Worm (Caenorhabditis elegans) whole organism, mixed stage, embryonic: ENCODE results near the gene srd-54.

Experiments used
- M03D4.4 ChIP-seq: sonication (generic microtip); optimal IDR thresholded peaks from 2 replicates; lab custom pipeline; 2017; ENCODE audit warnings: mild to moderate bottlenecking, missing genetic modification characterization, missing compliant biosample characterization
- bed-3 ChIP-seq: fragments of 200-800 bp; sonication (Bioruptor generic); optimal IDR thresholded peaks from 3 replicates; lab custom pipeline; 2018; ENCODE audit warnings: mild to moderate bottlenecking, missing genetic modification characterization, moderate library complexity, missing compliant biosample characterization
- blmp-1 ChIP-seq: fragments of 150-350 bp; optimal IDR thresholded peaks from 2 replicates; lab custom pipeline; 2014; ENCODE audit warnings: missing biosample characterization, missing genetic modification characterization
- ceh-39 ChIP-seq: fragments of 150-350 bp; optimal IDR thresholded peaks from 2 replicates; lab custom pipeline; 2014; ENCODE audit warnings: missing biosample characterization, missing genetic modification characterization
- ceh-43 ChIP-seq: fragments of 200-800 bp; sonication (Bioruptor generic); optimal IDR thresholded peaks from 2 replicates; lab custom pipeline; 2018; ENCODE audit warnings: mild to moderate bottlenecking, missing genetic modification characterization, moderate library complexity, missing compliant biosample characterization
- ces-1 ChIP-seq: fragments of 150-350 bp; optimal IDR thresholded peaks from 2 replicates; lab custom pipeline; 2014; ENCODE audit warnings: missing biosample characterization, missing genetic modification reagents, missing genetic modification characterization
- cnd-1 ChIP-seq: fragments of 200-800 bp; sonication (Bioruptor generic); optimal IDR thresholded peaks from 2 replicates; lab custom pipeline; 2018; ENCODE audit warnings: mild to moderate bottlenecking, missing genetic modification characterization, missing compliant biosample characterization
- drap-1 ChIP-seq: fragments of 200-800 bp; sonication (Bioruptor generic); optimal IDR thresholded peaks from 3 replicates; lab custom pipeline; 2018; ENCODE audit warnings: mild to moderate bottlenecking, missing genetic modification characterization, missing compliant biosample characterization
- elt-1 ChIP-seq: sonication (generic microtip); optimal IDR thresholded peaks from 2 replicates; lab custom pipeline; 2017; ENCODE audit warnings: missing genetic modification characterization, mild to moderate bottlenecking, missing compliant biosample characterization, antibody characterized with exemption, moderate library complexity, borderline replicate concordance; ENCODE audit not compliant: insufficient read depth
- flh-1 ChIP-seq: fragments of 200-800 bp; sonication (Bioruptor generic); optimal IDR thresholded peaks from 2 replicates; lab custom pipeline; 2018; ENCODE audit warnings: mild to moderate bottlenecking, missing genetic modification characterization, moderate library complexity, missing compliant biosample characterization
- ham-2 ChIP-seq: fragments of 200-800 bp; sonication (Bioruptor generic); optimal IDR thresholded peaks from 2 replicates; lab custom pipeline; 2018; ENCODE audit warnings: mild to moderate bottlenecking, missing genetic modification characterization, missing compliant biosample characterization
- hlh-1 ChIP-seq: fragments of 150-350 bp; optimal IDR thresholded peaks from 2 replicates; lab custom pipeline; 2014; ENCODE audit warnings: missing biosample characterization, missing genetic modification reagents, missing genetic modification characterization
- lin-13 ChIP-seq: fragments of 150-350 bp; optimal IDR thresholded peaks from 2 replicates; lab custom pipeline; 2014; ENCODE audit warnings: missing biosample characterization, missing genetic modification characterization
- lin-32 ChIP-seq: fragments of 200-800 bp; sonication (Bioruptor generic); optimal IDR thresholded peaks from 2 replicates; lab custom pipeline; 2018; ENCODE audit warnings: mild to moderate bottlenecking, missing genetic modification characterization, missing compliant biosample characterization
- mab-5 ChIP-seq: fragments of 150-350 bp; optimal IDR thresholded peaks from 2 replicates; lab custom pipeline; 2014; ENCODE audit warnings: missing biosample characterization, missing genetic modification characterization
- mep-1 ChIP-seq: fragments of 150-350 bp; optimal IDR thresholded peaks from 2 replicates; lab custom pipeline; 2017; ENCODE audit warnings: missing biosample characterization, missing genetic modification reagents, missing genetic modification characterization, inconsistent platforms
- mls-2 ChIP-seq: sonication (generic microtip); optimal IDR thresholded peaks from 2 replicates; lab custom pipeline; 2016; ENCODE audit warnings: mild to moderate bottlenecking, missing genetic modification characterization, moderate library complexity, missing compliant biosample characterization
- nhr-12 ChIP-seq: fragments of 150-350 bp; optimal IDR thresholded peaks from 2 replicates; lab custom pipeline; 2014; ENCODE audit warnings: missing biosample characterization, missing genetic modification characterization
- nhr-2 ChIP-seq: fragments of 150-350 bp; optimal IDR thresholded peaks from 2 replicates; lab custom pipeline; 2014; ENCODE audit warnings: missing biosample characterization, missing genetic modification characterization
- nhr-237 ChIP-seq: fragments of 150-350 bp; optimal IDR thresholded peaks from 2 replicates; lab custom pipeline; 2014; ENCODE audit warnings: missing biosample characterization, missing genetic modification characterization
- nhr-28 ChIP-seq: fragments of 150-350 bp; optimal IDR thresholded peaks from 2 replicates; lab custom pipeline; 2014; ENCODE audit warnings: missing biosample characterization, missing genetic modification characterization
- nhr-76 ChIP-seq: sonication (generic microtip); optimal IDR thresholded peaks from 2 replicates; lab custom pipeline; 2017; ENCODE audit warnings: missing biosample characterization, missing genetic modification characterization
- pha-4 ChIP-seq: fragments of 150-350 bp; optimal IDR thresholded peaks from 2 replicates; lab custom pipeline; 2018; ENCODE audit warnings: missing biosample characterization, missing genetic modification reagents, missing genetic modification characterization
- sem-2 ChIP-seq: fragments of 200-800 bp; sonication (Bioruptor generic); optimal IDR thresholded peaks from 2 replicates; lab custom pipeline; 2018; ENCODE audit warnings: mild to moderate bottlenecking, missing genetic modification characterization, missing compliant biosample characterization
- snpc-4 ChIP-seq: fragments of 150-350 bp; optimal IDR thresholded peaks from 2 replicates; lab custom pipeline; 2014; ENCODE audit warnings: missing biosample characterization, missing genetic modification characterization
- sptf-1 ChIP-seq: sonication (generic microtip); optimal IDR thresholded peaks from 2 replicates; lab custom pipeline; 2017; ENCODE audit warnings: mild to moderate bottlenecking, missing genetic modification characterization, moderate library complexity, missing compliant biosample characterization
- tbx-8 ChIP-seq: fragments of 200-800 bp; sonication (Bioruptor generic); optimal IDR thresholded peaks from 2 replicates; lab custom pipeline; 2018; ENCODE audit warnings: mild to moderate bottlenecking, missing genetic modification characterization, moderate library complexity, missing compliant biosample characterization
- unc-120 ChIP-seq: sonication (generic microtip); optimal IDR thresholded peaks from 2 replicates; lab custom pipeline; 2017; ENCODE audit warnings: missing genetic modification characterization, missing compliant biosample characterization; ENCODE audit not compliant: poor library complexity, severe bottlenecking
- zip-8 ChIP-seq: fragments of 150-350 bp; optimal IDR thresholded peaks from 2 replicates; lab custom pipeline; 2014; ENCODE audit warnings: missing biosample characterization, missing genetic modification characterization
- ztf-11 ChIP-seq: fragments of 150-350 bp; optimal IDR thresholded peaks from 2 replicates; lab custom pipeline; 2014; ENCODE audit warnings: missing biosample characterization, missing genetic modification characterization

srd-54 gene

DNA sequence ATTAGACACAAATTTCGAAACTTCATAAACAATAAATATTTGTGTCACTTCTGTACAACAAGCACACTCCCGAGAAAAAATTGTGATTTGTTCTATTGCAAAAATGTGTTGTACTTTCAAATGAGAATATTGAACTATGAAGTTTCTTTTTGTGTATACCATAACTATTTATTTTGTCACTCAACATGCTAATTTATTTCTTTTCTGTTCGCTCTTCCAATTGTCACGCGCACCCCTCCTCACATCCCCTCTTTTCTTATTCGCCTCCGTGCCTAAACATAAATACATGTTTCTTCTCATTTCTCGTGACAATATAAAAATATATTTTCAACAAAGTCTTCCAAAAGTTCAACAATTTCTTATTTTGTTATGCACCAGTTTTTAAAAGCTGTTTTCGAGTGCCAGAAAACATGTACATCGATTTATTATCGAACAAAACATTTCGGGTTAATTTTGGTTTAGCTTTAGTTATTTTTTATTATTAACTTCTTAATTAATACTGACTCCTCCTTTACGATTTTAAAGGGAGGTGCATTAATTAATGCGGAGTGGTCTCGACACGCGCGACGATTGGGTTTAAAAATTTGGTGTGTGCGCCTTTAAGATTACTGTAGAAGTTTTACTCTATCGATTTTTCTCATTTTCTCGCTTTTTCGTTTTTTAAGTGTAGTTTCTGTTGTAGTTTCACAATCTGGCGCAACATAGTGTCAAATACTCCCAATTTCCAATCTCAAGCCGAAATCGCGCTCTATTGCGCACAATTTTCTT, 38.3 kb upstream of the srd-54 start:
- TF ChIP-seq bed-3 (GFP tag; lab: Kevin White, UChicago): no peak
- TF ChIP-seq mls-2 (tag; lab: Kevin White, UChicago): no peak
- TF ChIP-seq lin-32 (GFP tag; lab: Kevin White, UChicago): no peak

DNA sequence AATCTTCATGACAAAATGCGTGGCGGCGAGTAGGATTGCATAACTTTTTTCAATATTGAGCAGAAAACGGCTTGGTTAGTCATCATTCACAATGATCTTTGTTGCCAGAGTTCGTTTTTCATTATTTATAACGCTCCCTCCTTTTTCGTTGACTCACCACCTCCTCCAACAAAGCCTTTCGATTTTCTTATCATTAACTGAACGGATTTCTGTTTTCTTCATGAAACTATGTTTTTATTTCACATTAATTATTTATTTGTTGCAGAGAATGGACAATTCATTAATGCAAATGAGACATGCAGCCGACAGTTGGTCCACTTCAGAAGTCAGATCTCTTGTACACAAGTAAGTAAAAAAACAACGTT, 37.8 kb upstream of the srd-54 start, which contains the start of gene bath-44:
Gene bath-44, plus strand, starts transcription at position 266 of the 365 bp plus-strand sequence.
- no peak for TF ChIP-seq mab-5 (tag; lab: Kevin White, UChicago)
- TF ChIP-seq nhr-76 (tag; lab: Kevin White, UChicago): no peak
- no peak for TF ChIP-seq bed-3 (GFP tag; lab: Kevin White, UChicago)
- TF ChIP-seq blmp-1 (tag; lab: Kevin White, UChicago): no peak
- no peak for TF ChIP-seq nhr-12 (tag; lab: Kevin White, UChicago)
- TF ChIP-seq sptf-1 (tag; lab: Kevin White, UChicago): no peak

DNA sequence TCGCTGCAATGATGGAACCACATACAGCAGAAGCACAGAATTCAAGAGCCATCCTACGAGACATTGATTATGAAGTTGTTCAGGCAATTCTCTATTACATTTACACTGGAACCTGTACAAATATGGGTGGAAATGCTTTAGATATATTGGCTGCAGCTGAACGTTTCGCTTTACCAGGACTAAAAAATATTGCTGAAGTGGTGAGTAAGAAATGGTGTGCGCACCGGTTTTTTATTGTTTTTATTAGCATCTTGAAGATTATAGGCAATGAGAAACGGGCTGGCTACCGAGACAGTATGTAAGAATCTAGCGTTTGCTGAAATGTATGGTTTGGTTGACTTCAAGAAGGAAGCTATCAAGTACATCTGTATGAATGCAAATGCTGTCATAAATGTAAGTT, 36.3 kb upstream of the srd-54 start:
- TF ChIP-seq snpc-4 (tag; lab: Kevin White, UChicago) (no peak), ceh-39 (no peak), mep-1 (tag; lab: Kevin White, UChicago) (no peak), ham-2 (GFP tag; lab: Kevin White, UChicago) (no peak), lin-13 (no peak), mab-5 (tag; lab: Kevin White, UChicago) (no peak)

DNA sequence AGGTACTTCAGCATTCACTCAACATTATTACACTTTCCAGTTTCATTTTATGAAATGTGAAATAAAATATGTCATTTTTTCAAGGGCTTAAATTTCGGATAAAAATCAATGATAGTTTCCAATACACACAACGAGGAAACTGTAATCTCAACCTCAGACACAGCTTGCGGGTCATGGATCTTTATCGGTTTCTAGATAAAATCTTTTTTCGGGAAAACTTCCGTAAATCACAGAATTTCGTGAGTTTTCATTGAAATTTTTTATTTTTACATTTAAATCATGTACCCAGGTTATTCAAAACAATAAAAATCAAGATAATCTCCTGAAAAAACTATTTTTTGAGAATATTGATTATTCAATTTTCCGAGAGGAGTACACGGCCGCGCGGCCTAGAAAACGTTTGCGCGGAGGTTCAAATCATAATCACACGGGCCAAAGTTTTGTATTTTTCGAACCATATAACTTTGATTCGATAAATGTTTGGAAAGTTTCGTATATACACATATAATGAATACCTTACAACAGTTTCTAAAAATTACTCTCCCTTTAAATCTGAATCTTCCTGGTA, 35.1 kb upstream of the srd-54 start:
- peak; percentile 81 for TF ChIP-seq elt-1
- no peak for TF ChIP-seq mab-5 (tag; lab: Kevin White, UChicago)

DNA sequence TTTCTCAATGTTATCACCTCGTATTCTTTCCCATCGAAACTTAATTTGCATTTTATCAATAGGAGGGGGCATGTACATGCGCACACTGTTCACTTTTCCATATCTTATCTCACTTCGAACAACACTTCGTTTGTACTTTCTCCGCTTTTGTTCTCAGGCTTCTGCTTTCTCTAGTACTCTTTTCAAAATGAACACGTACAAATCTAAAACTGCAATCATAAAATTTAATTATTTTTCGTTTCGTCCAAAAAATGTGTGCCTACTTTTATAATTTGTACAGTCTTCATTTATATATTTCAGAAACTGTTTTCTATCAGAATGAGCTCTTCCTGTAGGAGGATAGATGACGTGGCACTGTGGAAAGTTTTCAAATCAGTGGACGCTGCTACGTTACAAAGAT, 33.7 kb upstream of the srd-54 start, which contains the start of gene C07D10.1:
Gene C07D10.1, plus strand, starts transcription at position 301 of the 400 bp plus-strand sequence.
- TF ChIP-seq sem-2 (GFP tag; lab: Kevin White, UChicago) (no peak), drap-1 (GFP tag; lab: Kevin White, UChicago) (no peak), pha-4 (tag; lab: Kevin White, UChicago) (no peak), ham-2 (GFP tag; lab: Kevin White, UChicago) (no peak), ztf-11 (tag; lab: Kevin White, UChicago) (no peak), tbx-8 (GFP tag; lab: Kevin White, UChicago) (no peak), cnd-1 (tag; lab: Kevin White, UChicago) (no peak)
- TF ChIP-seq, all 35 proteins: peak for 0

DNA sequence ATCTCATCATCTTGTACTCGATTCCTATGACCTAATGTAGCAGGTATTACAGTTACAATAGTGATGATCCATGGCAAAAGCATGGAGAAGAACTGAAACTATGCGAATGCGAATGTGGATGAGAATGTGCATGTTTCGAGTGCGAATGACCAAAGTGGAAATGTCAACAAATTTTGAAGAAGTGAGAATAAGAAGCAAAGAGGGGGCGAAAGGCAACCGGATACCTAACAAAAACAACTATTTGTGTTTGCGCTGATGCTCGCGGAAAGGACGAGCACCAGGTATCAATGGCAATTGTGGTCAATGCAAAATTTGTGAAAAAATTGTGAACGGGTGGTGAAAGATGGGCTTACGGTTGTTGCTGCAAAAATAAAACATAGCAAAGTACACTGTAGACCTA, 29.8 kb upstream of the srd-54 start, which contains the start of gene nas-7:
Gene nas-7, minus strand, starts transcription at position 101 of the 400 bp plus-strand sequence.
- TF ChIP-seq unc-120 (tag; lab: Kevin White, UChicago) (no peak), tbx-8 (GFP tag; lab: Kevin White, UChicago) (no peak), ces-1 (GFP tag; lab: Kevin White, UChicago) (no peak), blmp-1 (tag; lab: Kevin White, UChicago) (no peak), mep-1 (tag; lab: Kevin White, UChicago) (no peak), flh-1 (GFP tag; lab: Kevin White, UChicago) (no peak), M03D4.4 (tag; lab: Kevin White, UChicago) (no peak), zip-8 (no peak), nhr-237 (no peak), hlh-1 (no peak), cnd-1 (tag; lab: Kevin White, UChicago) (no peak), nhr-2 (tag; lab: Kevin White, UChicago) (no peak), pha-4 (tag; lab: Kevin White, UChicago) (no peak), snpc-4 (tag; lab: Kevin White, UChicago) (no peak), nhr-28 (tag; lab: Kevin White, UChicago) (no peak), ham-2 (GFP tag; lab: Kevin White, UChicago) (no peak), ceh-43 (GFP tag; lab: Kevin White, UChicago) (no peak), bed-3 (GFP tag; lab: Kevin White, UChicago) (no peak), mls-2 (tag; lab: Kevin White, UChicago) (no peak)
